Worm (Caenorhabditis elegans) whole organism, L3 larva: Measurements from ENCODE around the gene algn-13.

ENCODE experiments used
- ZK546.5 ChIP-seq: sonication (generic microtip); optimal IDR thresholded peaks from 2 replicates; lab custom pipeline; 2017; ENCODE audit warnings: missing biosample characterization, missing genetic modification characterization
- aly-2 ChIP-seq: fragments of 150-350 bp; optimal IDR thresholded peaks from 2 replicates; lab custom pipeline; 2014; ENCODE audit warnings: missing biosample characterization, missing genetic modification characterization
- elt-2 ChIP-seq: sonication (generic microtip); optimal IDR thresholded peaks from 2 replicates; lab custom pipeline; 2016; ENCODE audit warnings: missing genetic modification reagents, mild to moderate bottlenecking, missing genetic modification characterization, missing compliant biosample characterization
- elt-3 ChIP-seq, 3 experiments: fragments of 150-350 bp in 1 of 3; sonication (generic microtip) in 2 of 3; optimal IDR thresholded peaks; 2 replicates in 2 of 3; 4 replicates in 1 of 3; lab custom pipeline; 2014 to 2017; ENCODE audit warnings: missing biosample characterization in 3 of 3, missing genetic modification characterization in 3 of 3
- mdl-1 ChIP-seq: fragments of 150-350 bp; optimal IDR thresholded peaks from 2 replicates; lab custom pipeline; 2014; ENCODE audit warnings: missing biosample characterization, missing genetic modification characterization
- nhr-12 ChIP-seq: fragments of 150-350 bp; optimal IDR thresholded peaks from 2 replicates; lab custom pipeline; 2014; ENCODE audit warnings: missing biosample characterization, missing genetic modification characterization
- unc-39 ChIP-seq: sonication (generic microtip); optimal IDR thresholded peaks from 4 replicates; lab custom pipeline; 2017; ENCODE audit warnings: missing biosample characterization, missing genetic modification characterization
- unc-62 ChIP-seq: fragments of 150-350 bp; sonication (generic microtip); optimal IDR thresholded peaks from 4 replicates; lab custom pipeline; 2014; ENCODE audit warnings: missing biosample characterization, missing genetic modification reagents, missing genetic modification characterization

DNA sequence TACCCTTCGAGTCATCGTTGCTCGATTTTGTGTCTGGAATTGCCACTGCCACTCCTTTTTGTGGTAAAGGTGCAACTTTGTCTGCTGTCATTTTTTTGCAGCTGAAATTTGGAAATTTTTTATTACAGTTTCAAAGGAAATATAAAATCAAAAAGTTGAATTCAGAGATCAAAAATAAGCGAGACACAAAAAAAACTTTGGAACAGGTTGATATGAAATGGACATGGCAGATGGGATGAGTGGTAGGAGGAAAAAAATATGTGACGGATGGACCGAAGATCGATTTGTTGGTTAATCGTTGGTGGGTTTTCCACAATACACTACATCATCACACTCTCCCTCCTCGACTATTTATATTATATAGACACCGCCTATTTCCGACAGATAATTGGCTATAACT is 27.2 kb downstream of the algn-13 start, which contains the start of gene R10D12.1:
- TF ChIP-seq ZK546.5 (tag; lab: Kevin White, UChicago) (no peak), elt-2 (tag; lab: Kevin White, UChicago) (no peak), unc-62 (GFP tag; lab: Kevin White, UChicago) (no peak), nhr-12 (tag; lab: Kevin White, UChicago) (no peak), aly-2 (no peak), unc-39 (tag; lab: Kevin White, UChicago) (no peak), mdl-1 (tag; lab: Kevin White, UChicago) (no peak), elt-3 (tag; optimal IDR thresholded peaks at IDR 0.05; lab: Kevin White, UChicago) (no peak)
